ENCODE assay signal across 2 fruit fly cellular contexts in the genomic region with DNA sequence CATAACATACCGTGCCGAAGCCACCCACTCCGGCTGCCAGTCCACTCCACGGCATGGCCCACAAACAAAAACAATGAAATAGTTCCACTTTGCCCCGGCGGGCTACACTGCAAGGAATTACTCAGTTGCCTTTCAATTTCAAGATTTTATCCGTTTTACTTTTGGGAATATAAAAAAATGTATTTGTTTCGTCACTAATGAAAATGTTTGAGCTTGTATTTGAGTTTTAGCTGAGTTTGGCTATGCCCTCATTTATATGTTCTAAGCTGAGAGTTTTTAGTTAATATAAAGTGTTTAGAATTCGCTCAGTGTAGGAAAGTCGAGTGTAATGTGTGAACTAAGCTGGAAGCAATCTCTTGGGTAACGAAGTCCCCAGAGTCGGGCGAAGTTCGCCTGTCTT.
TF ChIP-seq lines count a peak whose summit lies in the region.

No protein-coding gene starts in this region.

TF ChIP-seq in whole organism, embryonic, 481 proteins besides CTCF, POLR2A, EP300 and RAD21 (continued from another document and continues in another):
- TF ChIP-seq CoRest (tag; optimal IDR thresholded peaks at IDR 0.05; lab: Kevin White, UChicago): peak; percentile 39
- TF ChIP-seq az2 (GFP tag; optimal IDR thresholded peaks at IDR 0.05; lab: Kevin White, UChicago): peak; percentile 0
- peak; percentile 1 for TF ChIP-seq shn (GFP tag; optimal IDR thresholded peaks at IDR 0.05; lab: Kevin White, UChicago)
- TF ChIP-seq CG8388 (GFP tag; optimal IDR thresholded peaks at IDR 0.05; lab: Kevin White, UChicago): peak; percentile 39
- peak; percentile 71 for TF ChIP-seq lab (GFP tag; optimal IDR thresholded peaks at IDR 0.05; lab: Kevin White, UChicago)
- peak; percentile 45 for TF ChIP-seq Ada2b (GFP tag; IDR thresholded peaks at IDR 0.05; lab: Robert Waterston, UW)
- TF ChIP-seq CG6689 (GFP tag; IDR thresholded peaks at IDR 0.05; lab: Robert Waterston, UW): 0 out of 2 replicates have a peak, but pooled peaks have one; percentile 39
- TF ChIP-seq sr (GFP tag; IDR thresholded peaks at IDR 0.05; lab: Robert Waterston, UW): 0 out of 3 replicates have a peak, but pooled peaks have one; percentile 15
- TF ChIP-seq da (GFP tag; optimal IDR thresholded peaks at IDR 0.05; lab: Kevin White, UChicago): no peak
- peak; percentile 63 for TF ChIP-seq cwo (GFP tag; optimal IDR thresholded peaks at IDR 0.05; lab: Kevin White, UChicago)
- TF ChIP-seq ATbp (GFP tag; optimal IDR thresholded peaks at IDR 0.05; lab: Kevin White, UChicago): peak; percentile 51
- TF ChIP-seq usp (GFP tag; optimal IDR thresholded peaks at IDR 0.05; lab: Kevin White, UChicago): no peak
- TF ChIP-seq CG6813 (GFP tag; optimal IDR thresholded peaks at IDR 0.05; lab: Kevin White, UChicago): peak; percentile 4
- peak; percentile 66 for TF ChIP-seq Ets65A (GFP tag; lab: Kevin White, UChicago)
- no peak for TF ChIP-seq CG8290 (GFP tag; optimal IDR thresholded peaks at IDR 0.05; lab: Kevin White, UChicago)
- TF ChIP-seq CG8290 (tag; optimal IDR thresholded peaks at IDR 0.05; lab: Kevin White, UChicago): no peak
- no peak for TF ChIP-seq pros (GFP tag; optimal IDR thresholded peaks at IDR 0.05; lab: Kevin White, UChicago)
- peak; percentile 30 for TF ChIP-seq tio (GFP tag; optimal IDR thresholded peaks at IDR 0.05; lab: Kevin White, UChicago)
- TF ChIP-seq mam (GFP tag; optimal IDR thresholded peaks at IDR 0.05; lab: Kevin White, UChicago): peak; percentile 40
- no peak for TF ChIP-seq CG3726 (GFP tag; IDR thresholded peaks at IDR 0.05; lab: Robert Waterston, UW)
- peak; percentile 18; the same call in 1 of the 2 replicates for TF ChIP-seq CG1024 (GFP tag; IDR thresholded peaks at IDR 0.05; lab: Robert Waterston, UW)
- peak; percentile 54 for TF ChIP-seq sob (GFP tag; IDR thresholded peaks at IDR 0.05; lab: Robert Waterston, UW)
- TF ChIP-seq CG2120 (GFP tag; optimal IDR thresholded peaks at IDR 0.05; lab: Kevin White, UChicago): peak; percentile 60
- TF ChIP-seq Hr51 (GFP tag; optimal IDR thresholded peaks at IDR 0.05; lab: Kevin White, UChicago): peak; percentile 8 to 66
- TF ChIP-seq CG13775 (GFP tag; optimal IDR thresholded peaks at IDR 0.05; lab: Kevin White, UChicago): peak; percentile 13
- TF ChIP-seq tap (tag; optimal IDR thresholded peaks at IDR 0.05; lab: Kevin White, UChicago): peak; percentile 17
- no peak for TF ChIP-seq HLHmδ (GFP tag; optimal IDR thresholded peaks at IDR 0.05; lab: Kevin White, UChicago)
- peak; percentile 36 for TF ChIP-seq CG12071 (GFP tag; optimal IDR thresholded peaks at IDR 0.05; lab: Kevin White, UChicago)
- TF ChIP-seq CG14441 (GFP tag; IDR thresholded peaks at IDR 0.05; lab: Robert Waterston, UW): peak; percentile 42; the same call in 1 of the 2 replicates
- peak in 1 of 2 experiments; percentile 39 for TF ChIP-seq dpn (GFP tag; optimal IDR thresholded peaks at IDR 0.05; lab: Kevin White, UChicago)
- TF ChIP-seq Xrp1 (GFP tag; IDR thresholded peaks at IDR 0.05; lab: Robert Waterston, UW): peak; percentile 39; the same call in 1 of the 2 replicates
- no peak; the same call in 1 of the 2 replicates for TF ChIP-seq Dref (GFP tag; IDR thresholded peaks at IDR 0.05; lab: Robert Waterston, UW)
- peak; percentile 44 for TF ChIP-seq Blimp-1 (GFP tag; optimal IDR thresholded peaks at IDR 0.05; lab: Kevin White, UChicago)
- TF ChIP-seq jumu (GFP tag; optimal IDR thresholded peaks at IDR 0.05; lab: Kevin White, UChicago): peak; percentile 58
- no peak for TF ChIP-seq hkb (optimal IDR thresholded peaks at IDR 0.05; lab: Kevin White, UChicago)
- peak; percentile 69; the same call in 1 of the 2 replicates for TF ChIP-seq hkb (GFP tag; IDR thresholded peaks at IDR 0.05; lab: Robert Waterston, UW)
- TF ChIP-seq Sox100B (GFP tag; optimal IDR thresholded peaks at IDR 0.05; lab: Kevin White, UChicago): peak; percentile 36
- TF ChIP-seq Dip3 (GFP tag; optimal IDR thresholded peaks at IDR 0.05; lab: Kevin White, UChicago): no peak
- peak; percentile 54; the same call in 1 of the 2 replicates for TF ChIP-seq ranshi (GFP tag; IDR thresholded peaks at IDR 0.05; lab: Robert Waterston, UW)
- peak; percentile 55 for TF ChIP-seq Hmr (GFP tag; optimal IDR thresholded peaks at IDR 0.05; lab: Kevin White, UChicago)
- peak; percentile 36 for TF ChIP-seq CG12769 (tag; optimal IDR thresholded peaks at IDR 0.05; lab: Kevin White, UChicago)
- no peak for TF ChIP-seq zfh1 (GFP tag; IDR thresholded peaks at IDR 0.05; lab: Robert Waterston, UW)
- peak; percentile 23 for TF ChIP-seq CG10543 (GFP tag; optimal IDR thresholded peaks at IDR 0.05; lab: Kevin White, UChicago)
- TF ChIP-seq E2f1 (GFP tag; IDR thresholded peaks at IDR 0.05; lab: Robert Waterston, UW): peak; percentile 16; the same call in 1 of the 2 replicates
- TF ChIP-seq Side (GFP tag; optimal IDR thresholded peaks at IDR 0.05; lab: Kevin White, UChicago): peak; percentile 18
- no peak for TF ChIP-seq Ets97D (GFP tag; optimal IDR thresholded peaks at IDR 0.05; lab: Kevin White, UChicago)
- TF ChIP-seq CG15514 (GFP tag; optimal IDR thresholded peaks at IDR 0.05; lab: Kevin White, UChicago): peak; percentile 40
- TF ChIP-seq YL-1 (GFP tag; optimal IDR thresholded peaks at IDR 0.05; lab: Kevin White, UChicago): no peak
- TF ChIP-seq CG11723 (GFP tag; optimal IDR thresholded peaks at IDR 0.05; lab: Kevin White, UChicago): no peak
- peak; percentile 60 for TF ChIP-seq dysf (GFP tag; IDR thresholded peaks at IDR 0.05; lab: Robert Waterston, UW)
- peak in 1 of 2 experiments; percentile 49 for TF ChIP-seq Pdp1 (GFP tag; optimal IDR thresholded peaks at IDR 0.05; lab: Kevin White, UChicago)
- TF ChIP-seq CG4820 (GFP tag; optimal IDR thresholded peaks at IDR 0.05; lab: Kevin White, UChicago): no peak
- TF ChIP-seq CG31441 (GFP tag; IDR thresholded peaks at IDR 0.05; lab: Robert Waterston, UW): peak; percentile 43; the same call in 1 of the 2 replicates
- no peak for TF ChIP-seq twi (tag; optimal IDR thresholded peaks at IDR 0.05; lab: Kevin White, UChicago)
- TF ChIP-seq pnt (GFP tag; optimal IDR thresholded peaks at IDR 0.05; lab: Kevin White, UChicago): peak; percentile 62
- peak; percentile 18 for TF ChIP-seq btn (GFP tag; optimal IDR thresholded peaks at IDR 0.05; lab: Kevin White, UChicago)
- no peak for TF ChIP-seq Nf-YC (tag; optimal IDR thresholded peaks at IDR 0.05; lab: Kevin White, UChicago)
- TF ChIP-seq Hr3 (GFP tag; optimal IDR thresholded peaks at IDR 0.05; lab: Kevin White, UChicago): peak; percentile 13
- peak; percentile 41; the same call in 1 of the 2 replicates for TF ChIP-seq sisA (GFP tag; IDR thresholded peaks at IDR 0.05; lab: Robert Waterston, UW)
- peak; percentile 36 for TF ChIP-seq D19A (tag; optimal IDR thresholded peaks at IDR 0.05; lab: Kevin White, UChicago)
- TF ChIP-seq CG12391 (tag; optimal IDR thresholded peaks at IDR 0.05; lab: Kevin White, UChicago): peak; percentile 52
- TF ChIP-seq NfI (GFP tag; optimal IDR thresholded peaks at IDR 0.05; lab: Kevin White, UChicago): peak; percentile 34

TF ChIP-seq in whole organism, prepupa, 60 proteins besides CTCF, POLR2A, EP300 and RAD21 (continued from another document):
- TF ChIP-seq fd85E (GFP tag; optimal IDR thresholded peaks at IDR 0.05; lab: Kevin White, UChicago) (no peak), CG15336 (GFP tag; IDR thresholded peaks at IDR 0.05; lab: Robert Waterston, UW) (peak; percentile 42; the same call in 1 of the 2 replicates), CG11902 (GFP tag; optimal IDR thresholded peaks at IDR 0.05; lab: Kevin White, UChicago) (no peak), CG6808 (GFP tag; optimal IDR thresholded peaks at IDR 0.05; lab: Kevin White, UChicago) (peak; percentile 21)
